Fruit fly (Drosophila melanogaster) whole organism, embryonic: ENCODE results near the gene CG44001.
A peak's percentile ranks its signal among the peaks of the same experiment; 100 is the strongest.

Experiments used
- Abd-B ChIP-seq: fragments of 200-800 bp; sonication (Bioruptor generic); optimal IDR thresholded peaks from 2 replicates; lab custom pipeline; 2018; ENCODE audit warnings: missing biosample characterization, mild to moderate bottlenecking, missing genetic modification characterization, moderate library complexity
- Atf3 ChIP-seq: fragments of 200-800 bp; sonication (Bioruptor generic); optimal IDR thresholded peaks from 3 replicates; lab custom pipeline; 2016; ENCODE audit warnings: missing biosample characterization, missing genetic modification characterization
- CG11560 ChIP-seq: fragments of 200-800 bp; sonication (Bioruptor generic); IDR thresholded peaks from 3 replicates; pipeline ENCODE4 v1.3.6; 2022; ENCODE audit warnings: missing biosample characterization, missing genetic modification characterization
- CG12659 ChIP-seq: fragments of 200-800 bp; sonication (Bioruptor generic); optimal IDR thresholded peaks from 3 replicates; lab custom pipeline; 2017; ENCODE audit warnings: mild to moderate bottlenecking, missing biosample characterization, missing genetic modification reagents, missing genetic modification characterization
- CG17912 ChIP-seq: fragments of 200-800 bp; sonication (Bioruptor generic); optimal IDR thresholded peaks from 2 replicates; lab custom pipeline; 2018; ENCODE audit warnings: missing biosample characterization, mild to moderate bottlenecking, missing genetic modification characterization
- CG18764 ChIP-seq: fragments of 200-800 bp; sonication (Bioruptor generic); optimal IDR thresholded peaks from 3 replicates; lab custom pipeline; 2016; ENCODE audit warnings: missing biosample characterization, missing genetic modification characterization
- CG30431 ChIP-seq: fragments of 200-800 bp; sonication (Bioruptor generic); optimal IDR thresholded peaks from 2 replicates; lab custom pipeline; 2017; ENCODE audit warnings: missing biosample characterization, missing genetic modification characterization
- CG31224 ChIP-seq: fragments of 200-800 bp; sonication (Bioruptor generic); IDR thresholded peaks from 2 replicates; pipeline ENCODE4 v1.3.6; 2022; ENCODE audit warnings: missing biosample characterization, missing genetic modification characterization
- CG31365 ChIP-seq: fragments of 200-800 bp; sonication (Bioruptor generic); optimal IDR thresholded peaks from 2 replicates; lab custom pipeline; 2018; ENCODE audit warnings: missing biosample characterization, mild to moderate bottlenecking, missing genetic modification characterization
- CG32767 ChIP-seq: fragments of 200-800 bp; sonication (Bioruptor generic); IDR thresholded peaks from 2 replicates; pipeline ENCODE4 v1.3.6; 2022; ENCODE audit warnings: missing biosample characterization, missing genetic modification characterization
- CG4360 ChIP-seq: fragments of 200-800 bp; sonication (Bioruptor generic); IDR thresholded peaks from 2 replicates; pipeline ENCODE4 v1.3.6; 2022; ENCODE audit warnings: missing biosample characterization, missing genetic modification characterization
- CG4617 ChIP-seq: fragments of 200-800 bp; sonication (Bioruptor generic); optimal IDR thresholded peaks from 3 replicates; lab custom pipeline; 2016; ENCODE audit warnings: missing biosample characterization, missing genetic modification characterization, borderline replicate concordance
- CG6654 ChIP-seq: fragments of 200-800 bp; sonication (Bioruptor generic); optimal IDR thresholded peaks from 2 replicates; lab custom pipeline; 2017; ENCODE audit warnings: missing biosample characterization, mild to moderate bottlenecking, missing genetic modification characterization
- CG8089 ChIP-seq: fragments of 200-800 bp; sonication (Bioruptor generic); optimal IDR thresholded peaks from 3 replicates; lab custom pipeline; 2016; ENCODE audit warnings: missing biosample characterization, missing genetic modification characterization
- CG8290 ChIP-seq, 3 experiments: fragments of 200-800 bp; sonication (Bioruptor generic); optimal IDR thresholded peaks; 2 replicates each; lab custom pipeline; 2016 to 2019; ENCODE audit warnings: missing biosample characterization in 3 of 3, missing genetic modification characterization in 3 of 3, mild to moderate bottlenecking in 2 of 3, moderate library complexity in 1 of 3
- CG8765 ChIP-seq: fragments of 200-800 bp; sonication (Bioruptor generic); IDR thresholded peaks from 2 replicates; pipeline ENCODE4 v1.3.6; 2022; ENCODE audit warnings: missing biosample characterization, missing genetic modification characterization
- CG9727 ChIP-seq: fragments of 200-800 bp; sonication (Bioruptor generic); optimal IDR thresholded peaks from 3 replicates; lab custom pipeline; 2017; ENCODE audit warnings: missing biosample characterization, mild to moderate bottlenecking, missing genetic modification characterization
- CG9817 ChIP-seq: fragments of 200-800 bp; sonication (Bioruptor generic); optimal IDR thresholded peaks from 2 replicates; lab custom pipeline; 2018; ENCODE audit warnings: missing biosample characterization, mild to moderate bottlenecking, missing genetic modification characterization, moderate library complexity
- CG9876 ChIP-seq: fragments of 200-800 bp; sonication (Bioruptor generic); optimal IDR thresholded peaks from 2 replicates; lab custom pipeline; 2016; ENCODE audit warnings: missing biosample characterization, missing genetic modification characterization
- D19A ChIP-seq: fragments of 200-800 bp; optimal IDR thresholded peaks from 3 replicates; lab custom pipeline; 2019; ENCODE audit warnings: missing biosample characterization, mild to moderate bottlenecking, missing genetic modification characterization, moderate library complexity
- Dll ChIP-seq: fragments of 200-800 bp; sonication (Bioruptor generic); IDR thresholded peaks from 4 replicates; pipeline ENCODE4 v1.3.6; 2022; ENCODE audit warnings: missing biosample characterization, missing genetic modification characterization; ENCODE audit not compliant: partially characterized antibody
- Drgx ChIP-seq: fragments of 200-800 bp; sonication (Bioruptor generic); IDR thresholded peaks from 2 replicates; pipeline ENCODE4 v1.3.6; 2022; ENCODE audit warnings: missing biosample characterization, missing genetic modification characterization
- Ets65A ChIP-seq: fragments of 200-800 bp; sonication (Bioruptor generic); peaks from one replicate; lab custom pipeline; 2016; ENCODE audit warnings: missing biosample characterization, missing genetic modification characterization
- HmgD ChIP-seq: fragments of 200-800 bp; sonication (Bioruptor generic); optimal IDR thresholded peaks from 3 replicates; lab custom pipeline; 2016; ENCODE audit warnings: missing biosample characterization, missing genetic modification characterization
- Hmx ChIP-seq: fragments of 200-800 bp; sonication (Bioruptor generic); optimal IDR thresholded peaks from 2 replicates; lab custom pipeline; 2016; ENCODE audit warnings: missing biosample characterization, missing genetic modification characterization
- Hsf ChIP-seq: fragments of 200-800 bp; sonication (Bioruptor generic); optimal IDR thresholded peaks from 3 replicates; lab custom pipeline; 2016; ENCODE audit warnings: missing biosample characterization, missing genetic modification characterization
- Side ChIP-seq: fragments of 200-800 bp; sonication (Bioruptor generic); optimal IDR thresholded peaks from 2 replicates; lab custom pipeline; 2016; ENCODE audit warnings: missing biosample characterization, missing genetic modification characterization
- Sin3A ChIP-seq: fragments of >200 bp; optimal IDR thresholded peaks from 2 replicates; lab custom pipeline; 2018
- YL-1 ChIP-seq: fragments of 200-800 bp; sonication (Bioruptor generic); optimal IDR thresholded peaks from 3 replicates; lab custom pipeline; 2017; ENCODE audit warnings: missing biosample characterization, mild to moderate bottlenecking, missing genetic modification characterization
- ab ChIP-seq: fragments of 200-800 bp; sonication (Bioruptor generic); optimal IDR thresholded peaks from 2 replicates; lab custom pipeline; 2016; ENCODE audit warnings: missing biosample characterization, missing genetic modification characterization
- abd-A ChIP-seq: fragments of 200-800 bp; sonication (Bioruptor generic); optimal IDR thresholded peaks from 3 replicates; lab custom pipeline; 2019; ENCODE audit warnings: missing biosample characterization, mild to moderate bottlenecking, missing genetic modification characterization, moderate library complexity
- ap ChIP-seq: fragments of 200-800 bp; sonication (Bioruptor generic); IDR thresholded peaks from 2 replicates; pipeline ENCODE4 v1.3.6; 2022; ENCODE audit warnings: missing biosample characterization, missing genetic modification characterization
- bbx ChIP-seq: fragments of 200-800 bp; sonication (Bioruptor generic); IDR thresholded peaks from 2 replicates; pipeline ENCODE4 v1.3.6; 2022; ENCODE audit warnings: missing biosample characterization, missing genetic modification characterization; ENCODE audit not compliant: partially characterized antibody
- da ChIP-seq: fragments of 200-800 bp; sonication (Bioruptor generic); optimal IDR thresholded peaks from 2 replicates; lab custom pipeline; 2016; ENCODE audit warnings: missing biosample characterization, missing genetic modification characterization
- dan ChIP-seq: fragments of 200-800 bp; sonication (Bioruptor generic); IDR thresholded peaks from 2 replicates; pipeline ENCODE4 v1.3.6; 2022; ENCODE audit warnings: missing biosample characterization, missing genetic modification characterization
- dati ChIP-seq: fragments of 200-800 bp; sonication (Bioruptor generic); IDR thresholded peaks from 2 replicates; pipeline ENCODE4 v1.3.6; 2022; ENCODE audit warnings: missing biosample characterization, missing genetic modification characterization
- ewg ChIP-seq: fragments of 200-800 bp; sonication (Bioruptor generic); optimal IDR thresholded peaks from 3 replicates; lab custom pipeline; 2017; ENCODE audit warnings: mild to moderate bottlenecking, missing biosample characterization, missing genetic modification reagents, missing genetic modification characterization
- gem ChIP-seq: fragments of 200-800 bp; sonication (Bioruptor generic); optimal IDR thresholded peaks from 2 replicates; lab custom pipeline; 2019; ENCODE audit warnings: missing biosample characterization, mild to moderate bottlenecking, missing genetic modification characterization, moderate library complexity
- hth ChIP-seq: fragments of >200 bp; optimal IDR thresholded peaks from 2 replicates; lab custom pipeline; 2017; ENCODE audit warnings: inconsistent platforms
- jing ChIP-seq: fragments of 200-800 bp; sonication (Bioruptor generic); optimal IDR thresholded peaks from 2 replicates; lab custom pipeline; 2018; ENCODE audit warnings: missing biosample characterization, mild to moderate bottlenecking, missing genetic modification characterization
- luna ChIP-seq: fragments of 200-800 bp; sonication (Bioruptor generic); optimal IDR thresholded peaks from 2 replicates; lab custom pipeline; 2016; ENCODE audit warnings: missing biosample characterization, missing genetic modification characterization
- otp ChIP-seq: fragments of 200-800 bp; sonication (Bioruptor generic); IDR thresholded peaks from 3 replicates; pipeline ENCODE4, ENCODE4 v1.3.6; 2022; ENCODE audit warnings: missing biosample characterization, missing genetic modification characterization
- p53 ChIP-seq: fragments of 200-800 bp; sonication (Bioruptor generic); optimal IDR thresholded peaks from 2 replicates; lab custom pipeline; 2016; ENCODE audit warnings: missing biosample characterization, missing genetic modification characterization
- pb ChIP-seq: fragments of 200-800 bp; sonication (Bioruptor generic); optimal IDR thresholded peaks from 3 replicates; lab custom pipeline; 2016; ENCODE audit warnings: missing biosample characterization, missing genetic modification characterization
- pum ChIP-seq: fragments of 200-800 bp; sonication (Bioruptor generic); optimal IDR thresholded peaks from 2 replicates; lab custom pipeline; 2016; ENCODE audit warnings: missing biosample characterization, missing genetic modification characterization
- sc ChIP-seq, 3 experiments: fragments of >200 bp in 2 of 3; fragments of 200-800 bp in 1 of 3; sonication (Bioruptor generic) in 1 of 3; optimal IDR thresholded peaks; 2 replicates in 2 of 3; 3 replicates in 1 of 3; lab custom pipeline; 2017; ENCODE audit warnings: mild to moderate bottlenecking in 1 of 3, missing biosample characterization in 1 of 3, missing genetic modification characterization in 1 of 3, missing genetic modification reagents in 1 of 3
- slbo ChIP-seq: fragments of 200-800 bp; sonication (Bioruptor generic); IDR thresholded peaks from 2 replicates; pipeline ENCODE4 v1.3.6; 2022; ENCODE audit warnings: missing biosample characterization, missing genetic modification characterization
- sqz ChIP-seq: fragments of 200-800 bp; sonication (Bioruptor generic); optimal IDR thresholded peaks from 3 replicates; lab custom pipeline; 2018; ENCODE audit warnings: missing biosample characterization, mild to moderate bottlenecking, missing genetic modification characterization
- ttk ChIP-seq: fragments of 200-800 bp; sonication (Bioruptor generic); IDR thresholded peaks from 2 replicates; pipeline ENCODE4 v2.1.2; 2022; ENCODE audit warnings: missing biosample characterization, missing genetic modification characterization
- zfh1 ChIP-seq: fragments of 200-800 bp; sonication (Bioruptor generic); IDR thresholded peaks from 3 replicates; pipeline ENCODE4 v1.3.6; 2022; ENCODE audit warnings: missing biosample characterization, missing genetic modification characterization

CG44001 gene

DNA sequence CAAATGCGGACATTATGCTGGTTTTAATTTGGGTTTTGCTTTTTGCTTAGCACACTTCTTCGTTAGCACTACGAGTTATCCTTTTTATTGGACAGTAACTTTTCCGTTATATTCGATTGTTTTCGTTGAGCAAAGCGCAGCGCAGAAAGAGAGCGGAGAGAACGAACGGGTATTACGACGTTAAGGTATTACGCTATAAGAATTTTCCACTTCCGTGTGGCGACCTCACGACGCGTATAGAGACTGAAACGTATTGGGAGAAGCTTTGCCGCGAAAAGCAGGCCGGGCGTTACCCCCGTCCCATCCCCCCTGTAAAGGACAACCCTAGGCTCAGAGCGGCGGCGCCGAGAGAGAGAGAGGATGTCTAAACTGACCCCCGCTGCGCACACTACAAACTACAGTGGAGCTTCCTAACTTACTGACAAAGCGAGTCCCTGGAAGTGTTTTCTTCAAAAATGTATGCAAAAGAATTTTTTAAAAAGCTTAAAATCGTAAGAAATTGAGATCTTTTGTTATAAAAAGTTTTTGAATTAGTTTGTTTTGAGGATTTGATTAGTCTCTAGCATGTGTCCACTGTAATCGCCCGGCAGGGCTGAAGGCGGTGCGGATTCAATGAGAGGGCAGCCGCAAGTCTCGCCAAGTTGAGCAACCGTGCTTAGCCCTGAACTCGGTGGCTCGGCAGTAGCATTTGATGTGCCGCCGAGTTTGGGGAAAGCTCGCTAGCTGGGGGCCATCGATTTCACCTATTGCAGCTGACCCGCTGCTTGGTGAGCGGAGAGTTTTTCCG lies 38.2 kb upstream of the CG44001 start (continued):
- peak; percentile 77 for TF ChIP-seq abd-A (tag; lab: Kevin White, UChicago)
- peak; percentile 77 for TF ChIP-seq CG8290 (GFP tag; optimal IDR thresholded peaks at IDR 0.05; lab: Kevin White, UChicago)
- TF ChIP-seq CG8290 (tag; optimal IDR thresholded peaks at IDR 0.05; lab: Kevin White, UChicago), result peak; percentile 34 to 74
- TF ChIP-seq CG11560 (tag; lab: Robert Waterston, UW), result peak; percentile 85
- peak; percentile 87 for TF ChIP-seq CG8089 (GFP tag; lab: Kevin White, UChicago)
- TF ChIP-seq Side, result peak; percentile 95
- TF ChIP-seq CG4617 (GFP tag; lab: Kevin White, UChicago), result peak; percentile 78
- TF ChIP-seq ewg, result peak; percentile 97
- peak; percentile 89 for TF ChIP-seq D19A (tag; lab: Kevin White, UChicago)
- no peak for TF ChIP-seq hth (lab: Kevin White, UChicago)
- TF ChIP-seq dan (GFP tag; lab: Robert Waterston, UW), result peak; percentile 78
- TF ChIP-seq CG31224 (GFP tag; lab: Robert Waterston, UW), result peak; percentile 90
- peak; percentile 99 for TF ChIP-seq Ets65A (GFP tag; lab: Kevin White, UChicago)
- no peak for TF ChIP-seq Sin3A (lab: Kevin White, UChicago)
- TF ChIP-seq CG9876, result peak; percentile 92
- TF ChIP-seq CG32767 (GFP tag; lab: Robert Waterston, UW), result peak; percentile 93
- peak; percentile 51 for TF ChIP-seq CG17912 (GFP tag; lab: Kevin White, UChicago)
- TF ChIP-seq pb (GFP tag; lab: Kevin White, UChicago), result peak; percentile 90
- TF ChIP-seq Atf3 (GFP tag; lab: Kevin White, UChicago), result peak; percentile 85
- TF ChIP-seq CG12659 (GFP tag; lab: Kevin White, UChicago), result peak; percentile 96
- peak; percentile 96 for TF ChIP-seq CG9817 (tag; lab: Kevin White, UChicago)
- peak; percentile 93 for TF ChIP-seq otp
- TF ChIP-seq CG6654, result peak; percentile 76
- TF ChIP-seq Hmx (GFP tag; lab: Kevin White, UChicago), result peak; percentile 74
- peak; percentile 87 for TF ChIP-seq CG30431 (GFP tag; lab: Kevin White, UChicago)
- peak; percentile 81 for TF ChIP-seq sqz (GFP tag; lab: Kevin White, UChicago)
- TF ChIP-seq Dll, result no peak
- TF ChIP-seq pum (GFP tag; lab: Kevin White, UChicago), result peak; percentile 93
- no peak for TF ChIP-seq sc (optimal IDR thresholded peaks at IDR 0.05; lab: Kevin White, UChicago)
- TF ChIP-seq sc (GFP tag; optimal IDR thresholded peaks at IDR 0.05; lab: Kevin White, UChicago), result peak; percentile 79
- no peak for TF ChIP-seq bbx (GFP tag; lab: Robert Waterston, UW)
- TF ChIP-seq slbo (GFP tag; lab: Robert Waterston, UW), result peak; percentile 98
- TF ChIP-seq ap, result peak; percentile 94
- peak; percentile 83 for TF ChIP-seq CG8765 (GFP tag; lab: Robert Waterston, UW)
- peak; percentile 80 for TF ChIP-seq jing (GFP tag; lab: Kevin White, UChicago)
- TF ChIP-seq CG31365, result peak; percentile 81
- peak; percentile 78 for TF ChIP-seq da (GFP tag; lab: Kevin White, UChicago)
- peak; percentile 93 for TF ChIP-seq ttk (GFP tag; lab: Robert Waterston, UW)
- peak; percentile 60 for TF ChIP-seq YL-1 (GFP tag; lab: Kevin White, UChicago)
- peak; percentile 95 for TF ChIP-seq zfh1
- peak; percentile 91 for TF ChIP-seq Drgx (GFP tag; lab: Robert Waterston, UW)
- peak; percentile 84 for TF ChIP-seq CG18764 (GFP tag; lab: Kevin White, UChicago)
- peak; percentile 93 for TF ChIP-seq CG9727 (GFP tag; lab: Kevin White, UChicago)
- peak; percentile 83 for TF ChIP-seq dati
- TF ChIP-seq Abd-B (GFP tag; lab: Kevin White, UChicago), result peak; percentile 91
- peak; percentile 85 for TF ChIP-seq ab (GFP tag; lab: Kevin White, UChicago)
- TF ChIP-seq gem (tag; lab: Kevin White, UChicago), result peak; percentile 95
- TF ChIP-seq luna (GFP tag; lab: Kevin White, UChicago), result peak; percentile 93
- TF ChIP-seq HmgD (GFP tag; lab: Kevin White, UChicago), result peak; percentile 92
- TF ChIP-seq Hsf (GFP tag; lab: Kevin White, UChicago), result peak; percentile 95
- TF ChIP-seq p53, result peak; percentile 89
- TF ChIP-seq CG4360, result peak; percentile 63
